Fruit fly (Drosophila melanogaster) whole organism, adult: ENCODE data around the gene asun.

Experiments
- CG11617 ChIP-seq: fragments of 200-800 bp; sonication (Bioruptor generic); optimal IDR thresholded peaks from 2 replicates; lab custom pipeline; 2017; ENCODE audit warnings: mild to moderate bottlenecking, missing biosample characterization, missing genetic modification reagents, missing genetic modification characterization
- CG1620 ChIP-seq: fragments of 200-800 bp; sonication (Bioruptor generic); optimal IDR thresholded peaks from 2 replicates; lab custom pipeline; 2016; ENCODE audit warnings: missing biosample characterization, missing genetic modification characterization
- cnc ChIP-seq, 2 experiments: fragments of >200 bp; optimal IDR thresholded peaks; 2 replicates each; lab custom pipeline; 2017
- kay ChIP-seq: fragments of 200-800 bp; sonication (Bioruptor generic); peaks from one replicate; lab custom pipeline; 2016; ENCODE audit warnings: missing biosample characterization, missing genetic modification characterization, borderline replicate concordance
- ovo ChIP-seq: fragments of 200-800 bp; sonication (Bioruptor generic); optimal IDR thresholded peaks from 2 replicates; lab custom pipeline; 2016; ENCODE audit warnings: missing biosample characterization, missing genetic modification characterization
- tj ChIP-seq: fragments of 200-800 bp; sonication (Bioruptor generic); optimal IDR thresholded peaks from 3 replicates; lab custom pipeline; 2017; ENCODE audit warnings: missing biosample characterization, mild to moderate bottlenecking, missing genetic modification characterization, moderate library complexity

dm6 chr3R:16310081-16310493 lies 46.0 kb downstream of the asun start:
- TF ChIP-seq cnc (optimal IDR thresholded peaks at IDR 0.05; lab: Kevin White, UChicago) (no peak), CG1620 (GFP tag; lab: Kevin White, UChicago) (no peak), CG11617 (no peak), ovo (GFP tag; lab: Kevin White, UChicago) (no peak), kay (GFP tag; lab: Kevin White, UChicago) (no peak), tj (GFP tag; lab: Kevin White, UChicago) (no peak)
